Fruit fly (Drosophila melanogaster): ENCODE measurements around the gene CG32845.

dm6 chr3L:311607-312006 is 38.4 kb upstream of the CG32845 start:
- TF ChIP-seq salr (GFP tag; optimal IDR thresholded peaks at IDR 0.05) (no peak), topi (GFP tag; optimal IDR thresholded peaks at IDR 0.05) (no peak), Eip75B (GFP tag; optimal IDR thresholded peaks at IDR 0.05) (no peak), Hr39 (GFP tag; optimal IDR thresholded peaks at IDR 0.05) (no peak), CG31627 (GFP tag; optimal IDR thresholded peaks at IDR 0.05) (no peak), CG8632 (GFP tag; optimal IDR thresholded peaks at IDR 0.05) (no peak), lz (GFP tag; optimal IDR thresholded peaks at IDR 0.05) (no peak), CG16779 (tag; optimal IDR thresholded peaks at IDR 0.05) (no peak), spab (GFP tag; optimal IDR thresholded peaks at IDR 0.05) (no peak), Hr4 (GFP tag; optimal IDR thresholded peaks at IDR 0.05) (no peak), CG6792 (GFP tag; optimal IDR thresholded peaks at IDR 0.05) (no peak), Gug (GFP tag; IDR thresholded peaks at IDR 0.05) (no peak), OdsH (GFP tag; optimal IDR thresholded peaks at IDR 0.05) (no peak), CG10669 (GFP tag; optimal IDR thresholded peaks at IDR 0.05) (no peak)

Data from whole organism, prepupa.